Worm (Caenorhabditis elegans) whole organism, L4/young adult: ENCODE results near the gene C06C3.7.

Experiments
- W03F9.2 ChIP-seq: fragments of 150-350 bp; optimal IDR thresholded peaks from 2 replicates; lab custom pipeline; 2014; ENCODE audit warnings: missing biosample characterization, missing genetic modification characterization
- him-1 ChIP-seq: sonication (generic microtip); optimal IDR thresholded peaks from 2 replicates; lab custom pipeline; 2016; ENCODE audit warnings: missing genotype, missing genetic modification reagents, missing genetic modification characterization, missing compliant biosample characterization

- TF ChIP-seq W03F9.2 (tag; lab: Kevin White, UChicago) (no peak), him-1 (tag; lab: Kevin White, UChicago) (no peak)
Observed at ce11 chrII:9407020-9407419, 21.7 kb downstream of the C06C3.7 start, which contains the start of gene mpz-6.
